Worm (Caenorhabditis elegans) whole organism, L4/young adult: Measurements from ENCODE around the gene Y39A1A.21.

Experiments
- W03F9.2 ChIP-seq: fragments of 150-350 bp; optimal IDR thresholded peaks from 2 replicates; lab custom pipeline; 2014; ENCODE audit warnings: missing biosample characterization, missing genetic modification characterization
- dao-5 ChIP-seq: sonication (generic microtip); optimal IDR thresholded peaks from 2 replicates; lab custom pipeline; 2016; ENCODE audit warnings: missing genotype, missing genetic modification characterization, moderate library complexity, missing compliant biosample characterization
- him-1 ChIP-seq: sonication (generic microtip); optimal IDR thresholded peaks from 2 replicates; lab custom pipeline; 2016; ENCODE audit warnings: missing genotype, missing genetic modification reagents, missing genetic modification characterization, missing compliant biosample characterization

Y39A1A.21 gene

ce11 chrIII:10734511-10735233 is 27.9 kb upstream of the Y39A1A.21 start:
- TF ChIP-seq W03F9.2 (tag; lab: Kevin White, UChicago), result no peak
- TF ChIP-seq dao-5 (tag; lab: Kevin White, UChicago), result no peak
- TF ChIP-seq him-1 (tag; lab: Kevin White, UChicago), result no peak

ce11 chrIII:10733300-10733699 is 26.5 kb upstream of the Y39A1A.21 start:
- TF ChIP-seq W03F9.2 (tag; lab: Kevin White, UChicago) (no peak), dao-5 (tag; lab: Kevin White, UChicago) (no peak), him-1 (tag; lab: Kevin White, UChicago) (no peak)

- TF ChIP-seq W03F9.2 (tag; lab: Kevin White, UChicago) (no peak), dao-5 (tag; lab: Kevin White, UChicago) (no peak), him-1 (tag; lab: Kevin White, UChicago) (no peak)
These were observed 23.7 kb upstream of the Y39A1A.21 start, which contains the start of gene tat-3 for ce11 chrIII:10730510-10730909. TSS of gene tat-3 (minus strand) at chrIII:10730705.

ce11 chrIII:10721056-10721455 is 14.2 kb upstream of the Y39A1A.21 start:
- TF ChIP-seq W03F9.2 (tag; lab: Kevin White, UChicago) (no peak), him-1 (tag; lab: Kevin White, UChicago) (no peak), dao-5 (tag; lab: Kevin White, UChicago) (no peak)

- TF ChIP-seq W03F9.2 (tag; lab: Kevin White, UChicago) (peak; percentile 17), dao-5 (tag; lab: Kevin White, UChicago) (no peak), him-1 (tag; lab: Kevin White, UChicago) (peak; percentile 20)
These were observed 13.3 kb upstream of the Y39A1A.21 start for ce11 chrIII:10720170-10720569.

ce11 chrIII:10719057-10719456 is 12.2 kb upstream of the Y39A1A.21 start:
- no peak for TF ChIP-seq him-1 (tag; lab: Kevin White, UChicago)
- TF ChIP-seq W03F9.2 (tag; lab: Kevin White, UChicago), result no peak
- no peak for TF ChIP-seq dao-5 (tag; lab: Kevin White, UChicago)

ce11 chrIII:10718078-10718477 is 11.3 kb upstream of the Y39A1A.21 start:
- TF ChIP-seq W03F9.2 (tag; lab: Kevin White, UChicago) (no peak), him-1 (tag; lab: Kevin White, UChicago) (no peak), dao-5 (tag; lab: Kevin White, UChicago) (no peak)

DNA sequence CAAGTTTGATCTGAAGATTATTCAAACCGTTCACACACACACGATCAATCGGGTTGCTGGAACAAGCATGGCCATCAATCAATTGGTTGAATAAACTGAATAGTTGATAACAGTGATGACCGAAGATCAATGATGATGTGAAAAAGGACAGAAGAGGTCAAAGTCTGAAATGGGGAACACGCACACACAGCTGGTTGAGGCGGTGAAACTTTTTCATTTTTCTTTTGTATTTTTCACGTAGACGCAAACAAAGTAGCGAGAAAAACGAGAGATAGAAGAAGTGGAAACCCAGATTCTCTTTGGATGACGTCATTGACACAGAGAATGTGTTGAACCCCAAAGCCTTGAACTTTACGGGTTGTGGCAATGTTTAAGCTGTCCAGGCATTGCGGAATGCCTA is 10.7 kb upstream of the Y39A1A.21 start:
- TF ChIP-seq dao-5 (tag; lab: Kevin White, UChicago) (no peak), W03F9.2 (tag; lab: Kevin White, UChicago) (no peak), him-1 (tag; lab: Kevin White, UChicago) (no peak)

- TF ChIP-seq W03F9.2 (tag; lab: Kevin White, UChicago) (no peak), him-1 (tag; lab: Kevin White, UChicago) (no peak), dao-5 (tag; lab: Kevin White, UChicago) (no peak)
These were observed 9.3 kb upstream of the Y39A1A.21 start, which contains the start of gene W09D10.4 for ce11 chrIII:10716091-10716490. TSS of gene W09D10.4 (minus strand) at chrIII:10716191.

DNA sequence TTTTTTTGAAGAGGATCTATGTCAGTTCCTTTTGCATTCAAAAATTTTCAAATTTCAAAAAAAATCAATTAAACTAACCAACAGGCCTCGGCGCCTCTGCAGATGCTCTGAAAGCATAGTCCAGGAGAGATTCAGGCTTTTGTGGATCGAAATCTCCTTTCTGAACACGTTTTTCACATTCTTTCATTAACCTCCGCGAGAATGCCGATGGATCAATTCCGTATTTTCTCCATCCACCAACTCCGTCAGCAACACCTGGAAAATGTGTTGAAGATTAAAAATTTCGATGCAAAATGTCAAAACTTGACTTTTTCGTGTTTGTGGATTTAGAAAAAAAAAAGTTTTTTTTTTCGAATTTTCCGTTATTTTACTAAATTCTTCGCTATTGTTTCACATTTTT is 7.7 kb upstream of the Y39A1A.21 start:
- no peak for TF ChIP-seq W03F9.2 (tag; lab: Kevin White, UChicago)
- TF ChIP-seq him-1 (tag; lab: Kevin White, UChicago), result no peak
- no peak for TF ChIP-seq dao-5 (tag; lab: Kevin White, UChicago)

DNA sequence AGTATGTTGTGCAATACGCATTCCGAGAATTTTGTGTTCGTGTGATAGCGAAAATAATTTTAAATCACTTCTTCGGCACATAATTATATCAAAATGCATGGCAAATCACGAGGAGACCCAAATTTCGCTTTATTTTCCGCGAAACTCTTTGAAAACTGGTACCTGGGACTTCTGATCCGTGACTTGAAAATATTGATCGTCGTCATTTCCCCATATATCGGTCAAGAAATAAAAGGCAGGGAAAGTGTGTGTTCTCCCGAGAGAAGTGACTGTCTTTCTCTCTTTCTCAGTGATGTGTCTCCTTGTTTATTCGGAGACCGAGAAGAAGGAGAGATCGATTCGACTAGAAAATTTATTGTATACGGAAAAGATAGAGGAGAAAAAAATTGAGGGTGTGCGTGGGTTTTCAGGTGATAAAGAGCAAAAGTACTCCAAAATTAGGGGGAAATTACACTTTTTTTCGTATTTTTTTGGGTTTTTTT is 4.4 kb upstream of the Y39A1A.21 start, which contains the start of gene W09D10.5:
TSS of gene W09D10.5 (minus strand) at position 345 of the 482 bp plus-strand sequence.
- TF ChIP-seq W03F9.2 (tag; lab: Kevin White, UChicago), result no peak
- no peak for TF ChIP-seq dao-5 (tag; lab: Kevin White, UChicago)
- no peak for TF ChIP-seq him-1 (tag; lab: Kevin White, UChicago)

DNA sequence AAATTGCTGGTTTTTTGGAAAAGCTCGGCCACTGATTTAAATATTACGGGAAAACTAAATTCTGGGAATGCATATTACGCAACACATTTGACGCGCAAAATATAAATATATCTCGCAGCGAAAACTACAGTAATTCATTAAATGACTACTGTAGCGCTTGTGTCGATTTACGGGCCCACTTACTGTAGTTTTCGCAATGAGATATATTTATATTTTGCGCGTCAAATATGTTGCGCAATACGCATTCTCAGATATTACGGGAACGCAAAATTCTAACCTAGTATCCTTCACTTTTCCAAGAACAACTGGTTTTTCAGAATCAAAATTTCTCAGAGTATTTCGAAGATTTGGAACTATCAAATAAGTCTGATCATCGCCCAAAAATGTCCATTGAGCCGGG is 2.9 kb upstream of the Y39A1A.21 start:
- TF ChIP-seq W03F9.2 (tag; lab: Kevin White, UChicago), result no peak
- TF ChIP-seq him-1 (tag; lab: Kevin White, UChicago), result no peak
- no peak for TF ChIP-seq dao-5 (tag; lab: Kevin White, UChicago)

- TF ChIP-seq W03F9.2 (tag; lab: Kevin White, UChicago), result no peak
- TF ChIP-seq dao-5 (tag; lab: Kevin White, UChicago), result no peak
- TF ChIP-seq him-1 (tag; lab: Kevin White, UChicago), result no peak
These were observed 1.7 kb upstream of the Y39A1A.21 start for ce11 chrIII:10708484-10708883.

DNA sequence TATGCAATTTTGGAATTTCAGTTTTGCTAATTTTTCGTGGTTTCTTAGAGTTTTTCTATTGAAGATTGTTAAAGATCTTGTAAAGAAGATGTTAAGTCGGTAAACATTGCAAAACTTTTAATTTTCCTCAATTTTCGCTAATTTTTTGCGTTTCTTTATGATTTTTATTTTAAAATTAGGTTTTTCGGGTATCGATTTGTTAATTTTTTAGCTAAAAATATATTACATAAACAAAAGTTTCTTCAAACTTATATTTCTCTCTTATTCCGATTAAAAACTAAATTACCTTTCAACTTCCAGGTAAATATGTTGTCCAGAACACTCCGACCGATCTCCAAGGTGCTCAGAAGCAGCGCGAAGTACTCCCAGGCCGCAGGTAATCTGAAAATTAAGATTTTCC is 639 bp upstream of the Y39A1A.21 start, which contains the start of gene mrpl-12:
TSS of gene mrpl-12 (plus strand) at position 301 of the 400 bp plus-strand sequence.
- TF ChIP-seq him-1 (tag; lab: Kevin White, UChicago) (no peak), dao-5 (tag; lab: Kevin White, UChicago) (no peak), W03F9.2 (tag; lab: Kevin White, UChicago) (no peak)
